Fruit fly (Drosophila melanogaster): ENCODE results near the gene Gr8a.

Gene Gr8a

DNA sequence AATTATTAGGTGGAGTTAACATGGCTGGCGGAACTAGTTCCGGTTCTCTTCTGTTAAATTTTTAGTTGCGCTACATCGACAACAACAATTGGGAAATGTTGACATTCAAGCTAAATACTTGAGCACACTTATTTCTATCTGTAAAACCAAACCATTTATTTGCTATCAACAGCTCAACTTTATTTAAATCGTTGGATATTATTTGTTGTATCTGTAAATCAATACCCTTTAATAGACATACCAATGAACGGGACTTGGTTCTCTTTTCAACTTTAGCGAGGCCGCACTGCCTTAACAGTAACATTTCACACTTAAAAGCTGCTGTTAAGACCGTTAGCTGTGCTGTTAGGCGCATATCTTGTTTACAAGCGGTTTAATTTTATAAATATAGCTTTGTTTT is 33.3 kb upstream of the Gr8a start, which contains the start of gene CG12106 (continued):
- peak; percentile 60 for TF ChIP-seq Hr4 (GFP tag; optimal IDR thresholded peaks at IDR 0.05)
- no peak for TF ChIP-seq fd85E (GFP tag; optimal IDR thresholded peaks at IDR 0.05)
- no peak for TF ChIP-seq Hr38 (GFP tag; optimal IDR thresholded peaks at IDR 0.05)
- TF ChIP-seq Blimp-1 (GFP tag; optimal IDR thresholded peaks at IDR 0.05): no peak
- peak; percentile 47 for TF ChIP-seq acj6 (GFP tag; optimal IDR thresholded peaks at IDR 0.05)
- no peak for TF ChIP-seq CG6854 (GFP tag; optimal IDR thresholded peaks at IDR 0.05)
- TF ChIP-seq eg (GFP tag; IDR thresholded peaks at IDR 0.05): no peak
- no peak for TF ChIP-seq CG34406 (GFP tag; optimal IDR thresholded peaks at IDR 0.05)
- no peak for TF ChIP-seq CG3919 (GFP tag; optimal IDR thresholded peaks at IDR 0.05)
- TF ChIP-seq CG7368 (GFP tag; optimal IDR thresholded peaks at IDR 0.05): no peak
- TF ChIP-seq CG11902 (GFP tag; optimal IDR thresholded peaks at IDR 0.05): peak; percentile 7
- TF ChIP-seq Ets21C (GFP tag; optimal IDR thresholded peaks at IDR 0.05): peak; percentile 47
- TF ChIP-seq topi (GFP tag; optimal IDR thresholded peaks at IDR 0.05): peak; percentile 60
- peak; percentile 42 for TF ChIP-seq Eip75B (GFP tag; optimal IDR thresholded peaks at IDR 0.05)
- no peak for TF ChIP-seq CG6808 (GFP tag; optimal IDR thresholded peaks at IDR 0.05)
- peak; percentile 65 for TF ChIP-seq cyc (GFP tag; optimal IDR thresholded peaks at IDR 0.05)
- TF ChIP-seq achi (GFP tag; optimal IDR thresholded peaks at IDR 0.05): peak; percentile 46
- no peak for TF ChIP-seq CG6276 (GFP tag; optimal IDR thresholded peaks at IDR 0.05)
- no peak for TF ChIP-seq vri (GFP tag; optimal IDR thresholded peaks at IDR 0.05)
- peak; percentile 64 for TF ChIP-seq Hr39 (GFP tag; optimal IDR thresholded peaks at IDR 0.05)
- peak; percentile 56 for TF ChIP-seq esn (GFP tag; optimal IDR thresholded peaks at IDR 0.05)
- no peak for TF ChIP-seq CG9139 (GFP tag; optimal IDR thresholded peaks at IDR 0.05)
- no peak for TF ChIP-seq CG6163 (GFP tag; IDR thresholded peaks at IDR 0.05)
- TF ChIP-seq spab (GFP tag; optimal IDR thresholded peaks at IDR 0.05): no peak
- TF ChIP-seq Eip78C (GFP tag): peak; percentile 87
- TF ChIP-seq CG8319 (GFP tag; optimal IDR thresholded peaks at IDR 0.05): peak; percentile 5
- peak; percentile 52 for TF ChIP-seq CG15336 (GFP tag; IDR thresholded peaks at IDR 0.05)
- TF ChIP-seq Eip93F (GFP tag; optimal IDR thresholded peaks at IDR 0.05): no peak
- no peak for TF ChIP-seq salr (GFP tag; optimal IDR thresholded peaks at IDR 0.05)
- TF ChIP-seq OdsH (GFP tag; optimal IDR thresholded peaks at IDR 0.05): peak; percentile 60
- TF ChIP-seq CG6792 (GFP tag; optimal IDR thresholded peaks at IDR 0.05): peak; percentile 38
- no peak for TF ChIP-seq CG8632 (GFP tag; optimal IDR thresholded peaks at IDR 0.05)
- TF ChIP-seq net (GFP tag; optimal IDR thresholded peaks at IDR 0.05): no peak
- TF ChIP-seq fkh (GFP tag; optimal IDR thresholded peaks at IDR 0.05): peak; percentile 72
- TF ChIP-seq Ets96B (tag; optimal IDR thresholded peaks at IDR 0.05): no peak
- peak; percentile 53 for TF ChIP-seq CG10669 (GFP tag; optimal IDR thresholded peaks at IDR 0.05)
- peak; percentile 37 for TF ChIP-seq CG4318 (GFP tag; optimal IDR thresholded peaks at IDR 0.05)
- TF ChIP-seq CG32006 (GFP tag; optimal IDR thresholded peaks at IDR 0.05): no peak
- TF ChIP-seq pdm3 (GFP tag; optimal IDR thresholded peaks at IDR 0.05): peak; percentile 62
- peak; percentile 63 for TF ChIP-seq lz (GFP tag; optimal IDR thresholded peaks at IDR 0.05)

- TF ChIP-seq vri (GFP tag; optimal IDR thresholded peaks at IDR 0.05) (no peak), OdsH (GFP tag; optimal IDR thresholded peaks at IDR 0.05) (no peak), CG11762 (GFP tag; optimal IDR thresholded peaks at IDR 0.05; ENCODE audit: insufficient read depth) (no peak), CG32006 (GFP tag; optimal IDR thresholded peaks at IDR 0.05) (no peak), acj6 (GFP tag; optimal IDR thresholded peaks at IDR 0.05) (no peak), Smox (GFP tag; optimal IDR thresholded peaks at IDR 0.05) (no peak)
These were observed 31.6 kb upstream of the Gr8a start for dm6 chrX:9195311-9195710.
